Worm (Caenorhabditis elegans): ENCODE measurements around the gene Y66D12A.10.
A peak's percentile ranks its signal among the peaks of the same experiment; 100 is the strongest.

Gene Y66D12A.10

DNA sequence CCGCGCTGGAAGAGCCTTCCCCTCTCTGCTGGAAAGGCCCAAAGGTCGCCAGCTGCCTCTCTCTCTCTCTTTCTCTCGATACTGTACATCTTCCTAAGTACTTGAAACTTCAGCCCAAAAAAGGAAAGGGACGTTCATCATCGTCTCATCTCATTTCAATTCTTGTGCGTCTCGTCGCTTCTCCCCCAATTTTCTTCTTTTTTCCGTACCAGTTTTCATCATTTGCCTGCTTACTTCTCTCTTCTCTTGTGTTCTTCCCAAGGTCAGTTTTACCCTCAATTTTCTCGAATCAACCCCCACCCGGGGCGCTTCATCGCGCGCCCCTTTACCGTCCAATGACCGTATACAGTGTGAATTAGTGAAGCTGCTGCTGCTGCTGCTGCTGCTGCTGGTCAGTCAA lies 6.0 kb upstream of the Y66D12A.10 start:
- no peak for TF ChIP-seq cog-1 (tag; optimal IDR thresholded peaks at IDR 0.05)
- no peak for TF ChIP-seq T22C8.4 (GFP tag; IDR thresholded peaks at IDR 0.05)
- no peak for TF ChIP-seq tab-1 (GFP tag; IDR thresholded peaks at IDR 0.05)
- no peak for TF ChIP-seq klf-2 (GFP tag; conservative IDR thresholded peaks at IDR 0.05)
- no peak for TF ChIP-seq med-1 (GFP tag; optimal IDR thresholded peaks at IDR 0.05; ENCODE audit: insufficient read depth)
- TF ChIP-seq ztf-23 (GFP tag; IDR thresholded peaks at IDR 0.05): no peak
- no peak for TF ChIP-seq ztf-29 (GFP tag; IDR thresholded peaks at IDR 0.05)
- TF ChIP-seq flt-1 (GFP tag; IDR thresholded peaks at IDR 0.05): no peak
- TF ChIP-seq ref-1 (GFP tag; conservative IDR thresholded peaks at IDR 0.05): no peak

DNA sequence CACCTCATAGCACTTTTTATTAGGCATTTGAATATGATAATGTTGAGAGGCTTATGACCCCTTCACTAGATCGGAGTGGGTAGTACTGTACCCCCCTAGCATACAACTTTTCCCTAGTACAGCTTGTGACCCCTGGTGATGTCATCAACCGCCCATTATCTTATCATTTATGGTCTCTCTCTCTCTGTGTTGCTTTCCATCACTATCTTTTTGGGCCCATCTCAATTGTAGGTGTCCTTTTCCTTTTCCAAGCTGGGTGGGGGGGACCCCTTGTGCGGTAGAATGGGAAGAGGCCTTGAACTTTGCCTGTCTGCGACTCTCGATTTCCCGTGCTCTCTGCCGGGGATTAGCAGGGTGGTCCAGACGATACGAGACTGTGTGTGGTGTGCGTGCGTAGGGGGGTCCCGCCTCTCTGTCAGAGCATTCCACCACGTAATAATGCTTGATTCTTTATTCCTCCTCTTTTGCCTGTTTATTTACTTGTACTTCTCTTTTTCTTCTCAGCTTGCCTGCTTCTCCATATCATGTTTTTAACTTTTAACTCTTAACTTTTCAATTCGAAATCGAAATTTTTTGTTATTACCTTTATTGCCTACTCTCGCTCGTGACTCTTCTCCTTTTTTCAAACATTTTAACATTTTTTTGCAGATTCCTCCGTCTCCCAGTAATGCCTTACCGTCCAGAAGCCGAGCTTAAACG lies 5.0 kb upstream of the Y66D12A.10 start, which contains the start of gene ztf-29:
ztf-29 (plus strand) TSS at position 649 of the 699 bp plus-strand sequence.
- TF ChIP-seq flt-1 (GFP tag; IDR thresholded peaks at IDR 0.05): peak; percentile 60; the same call in 1 of the 2 replicates
- no peak for TF ChIP-seq cog-1 (tag; optimal IDR thresholded peaks at IDR 0.05)
- no peak for TF ChIP-seq ref-1 (GFP tag; conservative IDR thresholded peaks at IDR 0.05)
- TF ChIP-seq ztf-29 (GFP tag; IDR thresholded peaks at IDR 0.05): 0 out of 2 replicates have a peak, but pooled peaks have one; percentile 17

DNA sequence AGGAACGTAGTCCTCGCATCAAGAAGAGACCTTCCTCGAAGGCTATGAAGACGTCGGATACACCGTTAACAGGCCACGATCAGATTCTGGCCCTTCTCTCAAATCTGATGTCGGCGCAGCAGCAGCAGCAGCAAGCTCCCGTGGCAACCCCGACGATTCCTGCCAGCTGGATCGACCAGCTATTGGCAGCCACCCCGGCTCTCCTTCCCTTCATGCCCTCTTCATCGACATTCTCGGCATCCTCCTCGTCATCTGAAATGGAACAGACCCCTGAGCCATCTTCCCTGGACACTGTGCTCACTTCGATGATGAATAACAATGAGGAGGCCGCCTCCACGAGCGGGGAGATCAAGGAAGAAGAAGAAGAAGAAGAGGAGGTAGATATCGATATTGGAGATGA lies 4.1 kb upstream of the Y66D12A.10 start:
- TF ChIP-seq flt-1 (GFP tag; IDR thresholded peaks at IDR 0.05) (no peak), ztf-23 (GFP tag; IDR thresholded peaks at IDR 0.05) (no peak), ztf-29 (GFP tag; IDR thresholded peaks at IDR 0.05) (no peak), ref-1 (GFP tag; conservative IDR thresholded peaks at IDR 0.05) (no peak), cog-1 (tag; optimal IDR thresholded peaks at IDR 0.05) (no peak), T22C8.4 (GFP tag; IDR thresholded peaks at IDR 0.05) (no peak), med-1 (GFP tag; optimal IDR thresholded peaks at IDR 0.05; ENCODE audit: insufficient read depth) (no peak), klf-2 (GFP tag; conservative IDR thresholded peaks at IDR 0.05) (no peak), tab-1 (GFP tag; IDR thresholded peaks at IDR 0.05) (no peak)

DNA sequence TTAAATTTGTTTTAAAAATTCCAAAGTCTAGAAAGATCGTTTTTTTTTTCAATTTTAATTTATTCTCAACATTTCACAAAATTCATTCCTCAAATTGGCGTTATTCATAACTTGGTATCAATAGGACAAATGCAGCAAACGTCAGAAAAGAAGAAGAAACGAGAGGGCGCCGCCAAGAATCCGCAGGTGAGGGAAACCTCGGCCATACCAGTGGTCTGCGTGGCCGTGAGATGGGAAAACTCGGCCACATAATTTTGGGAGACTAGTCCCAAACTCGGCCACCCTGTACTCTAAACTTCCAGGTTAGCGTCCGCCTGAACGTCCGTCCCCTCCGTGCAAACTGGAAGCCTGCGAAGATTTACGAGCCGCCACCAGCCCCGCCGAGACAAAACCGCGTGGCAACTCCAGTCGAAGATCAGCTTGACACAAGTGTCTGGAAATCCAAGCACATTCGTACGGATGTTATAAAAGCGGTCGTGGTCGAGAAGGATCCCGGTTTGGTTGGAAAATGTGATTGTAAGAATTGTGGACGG lies 2.2 kb upstream of the Y66D12A.10 start, which contains the start of gene Y66D12A.11:
Y66D12A.11 (plus strand) TSS at position 51 of the 533 bp plus-strand sequence.
- no peak for TF ChIP-seq flt-1 (GFP tag; IDR thresholded peaks at IDR 0.05)
- TF ChIP-seq tab-1 (GFP tag; IDR thresholded peaks at IDR 0.05): 0 out of 2 replicates have a peak, but pooled peaks have one; percentile 55
- TF ChIP-seq cog-1 (tag; optimal IDR thresholded peaks at IDR 0.05): no peak

DNA sequence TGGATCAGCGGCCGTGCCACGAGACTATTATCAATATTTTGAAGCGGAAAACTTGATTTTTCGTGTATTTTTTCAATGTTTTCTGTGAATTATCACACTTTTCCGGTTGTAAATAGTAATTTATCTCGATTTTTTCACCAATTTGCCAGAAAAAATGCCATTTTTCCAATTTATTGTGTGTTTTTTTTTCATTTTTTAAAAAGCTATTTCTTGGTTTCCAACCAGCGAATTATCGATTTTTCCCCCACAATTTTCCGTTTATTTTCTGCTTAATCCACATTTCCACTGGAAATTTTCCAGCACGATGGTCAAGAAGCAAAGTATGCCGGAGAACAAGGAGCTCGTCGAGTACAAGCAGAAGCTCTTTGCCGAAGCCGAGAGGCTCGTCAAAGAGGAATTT lies 2.2 kb downstream of the Y66D12A.10 start, which contains the start of gene psme-3:
psme-3 (plus strand) TSS at position 301 of the 400 bp plus-strand sequence.
- no peak for TF ChIP-seq ztf-23 (GFP tag; IDR thresholded peaks at IDR 0.05)
- TF ChIP-seq flt-1 (GFP tag; IDR thresholded peaks at IDR 0.05): no peak
- TF ChIP-seq med-1 (GFP tag; optimal IDR thresholded peaks at IDR 0.05; ENCODE audit: insufficient read depth): no peak
- no peak for TF ChIP-seq klf-2 (GFP tag; conservative IDR thresholded peaks at IDR 0.05)
- no peak for TF ChIP-seq T22C8.4 (GFP tag; IDR thresholded peaks at IDR 0.05)
- no peak for TF ChIP-seq cog-1 (tag; optimal IDR thresholded peaks at IDR 0.05)
- no peak for TF ChIP-seq ztf-29 (GFP tag; IDR thresholded peaks at IDR 0.05)
- TF ChIP-seq ref-1 (GFP tag; conservative IDR thresholded peaks at IDR 0.05): no peak
- no peak for TF ChIP-seq tab-1 (GFP tag; IDR thresholded peaks at IDR 0.05)

DNA sequence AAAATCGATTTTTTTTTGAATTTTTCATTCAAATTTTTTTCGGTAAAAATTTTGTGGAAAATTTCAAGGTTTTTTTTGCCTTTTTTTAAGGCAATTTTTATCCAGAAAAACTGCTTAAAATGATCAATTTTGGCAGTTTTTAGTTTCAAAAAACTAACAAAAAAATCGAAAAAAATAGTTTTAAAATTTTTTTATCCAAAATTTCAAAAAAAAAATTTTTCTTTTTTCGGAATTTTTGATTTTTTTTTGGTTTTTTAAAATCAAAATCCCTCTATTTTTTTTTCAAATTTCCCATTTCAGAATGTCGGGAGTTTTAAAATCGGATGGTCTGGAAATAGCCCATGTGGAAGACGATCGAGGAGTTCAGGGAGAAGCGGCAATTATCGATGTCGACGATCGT lies 8.2 kb downstream of the Y66D12A.10 start, which contains the start of gene Y66D12A.8:
Y66D12A.8 (plus strand) TSS at position 301 of the 400 bp plus-strand sequence.
- TF ChIP-seq cog-1 (tag; optimal IDR thresholded peaks at IDR 0.05) (no peak), med-1 (GFP tag; optimal IDR thresholded peaks at IDR 0.05; ENCODE audit: insufficient read depth) (no peak), ztf-29 (GFP tag; IDR thresholded peaks at IDR 0.05) (no peak), flt-1 (GFP tag; IDR thresholded peaks at IDR 0.05) (no peak), klf-2 (GFP tag; conservative IDR thresholded peaks at IDR 0.05) (no peak), tab-1 (GFP tag; IDR thresholded peaks at IDR 0.05) (no peak), ref-1 (GFP tag; conservative IDR thresholded peaks at IDR 0.05) (no peak), T22C8.4 (GFP tag; IDR thresholded peaks at IDR 0.05) (no peak), ztf-23 (GFP tag; IDR thresholded peaks at IDR 0.05) (no peak)

DNA sequence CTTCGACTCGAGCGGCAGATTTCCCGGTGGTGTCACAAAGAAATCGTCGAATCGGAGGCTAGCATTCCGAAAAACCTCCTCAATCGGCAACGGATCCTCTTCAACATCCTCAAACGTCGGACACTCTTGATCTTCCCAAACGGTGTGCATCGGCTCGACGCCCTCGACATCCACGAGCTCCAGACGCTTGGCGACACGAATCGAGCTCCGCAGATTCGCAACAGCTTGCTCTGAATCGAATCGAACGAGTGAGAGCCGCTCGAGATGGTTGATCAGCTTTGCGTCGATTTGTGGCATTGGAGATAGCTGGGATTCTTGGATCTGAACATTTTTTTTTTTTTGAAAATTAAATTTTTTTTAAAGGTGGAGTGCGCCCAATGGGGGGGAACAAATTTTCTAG lies 13.7 kb downstream of the Y66D12A.10 start:
- no peak for TF ChIP-seq ref-1 (GFP tag; conservative IDR thresholded peaks at IDR 0.05)

DNA sequence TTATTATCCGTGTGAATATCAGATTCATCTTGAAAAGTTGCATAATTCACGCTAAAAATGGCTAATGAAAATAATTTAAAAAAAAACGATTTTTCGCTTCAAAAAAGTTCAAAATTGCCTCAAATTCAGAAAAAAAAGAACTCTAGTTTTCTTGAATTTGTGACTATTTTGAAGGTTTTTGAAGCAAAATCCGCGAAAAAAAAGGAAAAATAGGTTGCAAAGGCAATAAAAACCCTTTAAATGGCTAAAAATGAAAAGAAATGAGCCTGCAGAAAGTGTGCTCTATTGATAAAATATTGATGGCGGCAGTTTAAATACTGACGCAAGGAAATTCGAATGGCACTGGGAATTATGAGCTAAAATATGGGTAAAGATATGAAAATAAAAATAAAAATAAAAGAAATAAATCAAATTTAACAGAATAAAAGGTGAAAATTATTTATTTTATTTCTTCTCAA lies 14.8 kb downstream of the Y66D12A.10 start, which contains the start of gene Y66D12A.7:
Y66D12A.7 (minus strand) TSS at position 51 of the 458 bp plus-strand sequence.
- no peak for TF ChIP-seq tab-1 (GFP tag; IDR thresholded peaks at IDR 0.05)

DNA sequence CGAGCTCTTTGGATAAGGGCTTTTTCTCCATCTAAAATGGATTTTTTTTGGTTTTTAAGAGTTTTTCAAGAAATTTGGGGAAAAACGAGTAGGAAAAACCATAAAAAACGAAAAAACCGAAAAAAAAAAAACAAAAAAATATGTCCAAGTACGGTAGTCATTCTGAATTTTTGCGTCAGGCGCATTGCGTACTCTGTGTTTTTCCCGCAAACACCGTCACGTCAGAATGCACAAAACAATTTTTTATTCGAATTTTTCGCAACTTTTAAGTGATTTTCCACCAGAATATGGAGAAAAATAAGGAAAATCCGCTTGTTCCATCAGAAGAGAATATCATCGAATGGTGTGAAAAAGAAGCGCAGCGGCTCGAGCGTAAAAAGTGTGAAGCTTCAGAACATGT lies 15.7 kb downstream of the Y66D12A.10 start, which contains the start of the genes Y66D12A.6 and ceh-92:
Y66D12A.6 (minus strand) TSS at position 31 of the 400 bp plus-strand sequence.
ceh-92 (plus strand) TSS at position 229 of the 400 bp plus-strand sequence.
- no peak for TF ChIP-seq cog-1 (tag; optimal IDR thresholded peaks at IDR 0.05)
- no peak for TF ChIP-seq ztf-23 (GFP tag; IDR thresholded peaks at IDR 0.05)
- TF ChIP-seq T22C8.4 (GFP tag; IDR thresholded peaks at IDR 0.05): no peak
- no peak for TF ChIP-seq ztf-29 (GFP tag; IDR thresholded peaks at IDR 0.05)
- TF ChIP-seq flt-1 (GFP tag; IDR thresholded peaks at IDR 0.05): no peak
- TF ChIP-seq med-1 (GFP tag; optimal IDR thresholded peaks at IDR 0.05; ENCODE audit: insufficient read depth): no peak
- no peak for TF ChIP-seq klf-2 (GFP tag; conservative IDR thresholded peaks at IDR 0.05)
- no peak for TF ChIP-seq ref-1 (GFP tag; conservative IDR thresholded peaks at IDR 0.05)
- TF ChIP-seq tab-1 (GFP tag; IDR thresholded peaks at IDR 0.05): no peak

DNA sequence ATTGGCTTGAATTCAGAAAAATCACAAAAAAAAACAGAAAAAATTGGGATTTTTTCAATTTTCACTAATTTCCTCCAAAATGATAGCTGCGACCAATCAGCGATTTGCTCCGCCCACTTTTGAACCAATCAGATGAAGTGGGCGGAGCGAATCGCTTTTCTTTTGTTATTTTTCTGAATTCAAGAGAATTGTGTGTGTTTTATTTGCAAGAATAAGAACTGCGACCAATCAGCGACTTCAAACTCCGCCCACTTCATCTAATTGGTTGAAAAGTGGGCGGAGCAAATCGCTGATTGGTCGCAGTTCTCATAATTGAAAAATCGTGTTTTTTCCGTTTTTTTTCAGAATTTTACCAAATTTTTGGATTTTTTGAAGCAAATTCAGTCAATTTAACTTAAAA lies 16.9 kb downstream of the Y66D12A.10 start:
- TF ChIP-seq ztf-23 (GFP tag; IDR thresholded peaks at IDR 0.05) (no peak), flt-1 (GFP tag; IDR thresholded peaks at IDR 0.05) (no peak), ref-1 (GFP tag; conservative IDR thresholded peaks at IDR 0.05) (no peak), cog-1 (tag; optimal IDR thresholded peaks at IDR 0.05) (no peak), med-1 (GFP tag; optimal IDR thresholded peaks at IDR 0.05; ENCODE audit: insufficient read depth) (no peak)

Data from whole organism, midembryonic.